Fruit fly (Drosophila melanogaster): ENCODE measurements around the gene CG31626.

The CG31626 gene

DNA sequence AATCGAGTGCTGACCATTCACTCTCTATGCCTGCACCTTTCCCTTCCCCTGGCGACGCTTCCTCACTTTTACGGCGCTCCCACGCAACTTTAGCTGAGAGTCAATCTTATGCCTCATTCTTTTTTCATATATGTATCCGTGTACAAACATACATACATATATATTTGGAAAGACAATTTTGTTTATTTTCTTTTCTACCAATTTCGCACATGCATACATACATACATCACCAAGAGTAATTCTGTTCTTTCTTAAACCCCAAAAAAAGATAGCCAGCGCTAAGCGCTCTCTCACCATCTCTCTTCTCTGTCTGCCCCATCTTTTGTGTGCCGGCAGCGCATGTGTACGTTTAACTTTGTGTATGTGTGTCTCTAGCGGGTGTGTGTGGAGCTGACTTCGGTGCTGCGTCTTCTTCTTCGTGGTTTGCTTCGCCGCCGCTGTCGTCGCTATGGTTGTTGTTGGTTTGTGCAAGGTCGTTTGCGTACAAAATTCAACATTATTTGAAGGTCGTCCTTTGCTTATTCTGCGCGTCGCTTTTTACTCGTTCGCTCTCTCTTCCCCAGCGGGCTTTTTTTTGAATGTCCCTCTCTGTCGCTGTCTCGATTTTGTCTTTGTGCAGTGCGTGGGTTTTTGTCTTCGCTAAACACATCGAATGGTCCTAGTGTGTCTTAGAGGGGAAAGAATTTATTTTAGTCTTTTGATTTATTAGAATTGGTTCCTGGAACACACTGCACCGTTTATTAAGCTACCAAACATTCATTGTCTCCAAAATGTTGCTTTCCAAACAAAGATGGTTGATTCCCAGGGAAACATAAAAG lies 14.2 kb upstream of the CG31626 start (continued):
- TF ChIP-seq CG17186 (GFP tag; optimal IDR thresholded peaks at IDR 0.05), result no peak
- TF ChIP-seq Camta (GFP tag; optimal IDR thresholded peaks at IDR 0.05), result no peak
- no peak; the same call in 2 of the 3 replicates for TF ChIP-seq Aef1 (GFP tag; IDR thresholded peaks at IDR 0.05)
- TF ChIP-seq Sin3A (optimal IDR thresholded peaks at IDR 0.05), result no peak
- TF ChIP-seq tx (GFP tag; optimal IDR thresholded peaks at IDR 0.05), result no peak
- no peak for TF ChIP-seq Ets97D (GFP tag; optimal IDR thresholded peaks at IDR 0.05)
- TF ChIP-seq HmgD (GFP tag; optimal IDR thresholded peaks at IDR 0.05), result peak; percentile 31
- TF ChIP-seq mirr (GFP tag; optimal IDR thresholded peaks at IDR 0.05), result peak; percentile 66
- no peak for TF ChIP-seq bcd (GFP tag; optimal IDR thresholded peaks at IDR 0.05)
- no peak for TF ChIP-seq ATbp (GFP tag; optimal IDR thresholded peaks at IDR 0.05)
- TF ChIP-seq Opbp (GFP tag; IDR thresholded peaks at IDR 0.05; ENCODE audit: partially characterized antibody), result no peak
- TF ChIP-seq CG32772 (GFP tag; IDR thresholded peaks at IDR 0.05), result no peak
- TF ChIP-seq Deaf1 (tag; optimal IDR thresholded peaks at IDR 0.05), result peak; percentile 92
- no peak for TF ChIP-seq ham (GFP tag; IDR thresholded peaks at IDR 0.05)
- no peak for TF ChIP-seq ash1 (GFP tag; optimal IDR thresholded peaks at IDR 0.05)
- no peak for TF ChIP-seq Sox100B (GFP tag; optimal IDR thresholded peaks at IDR 0.05)
- TF ChIP-seq dm (GFP tag; optimal IDR thresholded peaks at IDR 0.05), result peak; percentile 22
- TF ChIP-seq shn (GFP tag; optimal IDR thresholded peaks at IDR 0.05), result no peak
- no peak; the same call in 1 of the 2 replicates for TF ChIP-seq CG32532 (GFP tag; IDR thresholded peaks at IDR 0.05)
- TF ChIP-seq crp (GFP tag; optimal IDR thresholded peaks at IDR 0.05), result no peak
- no peak for TF ChIP-seq Mad (GFP tag; optimal IDR thresholded peaks at IDR 0.05)
- TF ChIP-seq CG17361 (GFP tag; IDR thresholded peaks at IDR 0.05), result 0 out of 3 replicates have a peak, but pooled peaks have one; percentile 22
- peak; percentile 100 for TF ChIP-seq ftz-f1 (GFP tag; optimal IDR thresholded peaks at IDR 0.05)
- TF ChIP-seq D19B (GFP tag; optimal IDR thresholded peaks at IDR 0.05), result no peak
- TF ChIP-seq Rfx (GFP tag; IDR thresholded peaks at IDR 0.05), result no peak; the same call in 1 of the 2 replicates
- no peak for TF ChIP-seq esg (GFP tag; conservative IDR thresholded peaks at IDR 0.05)
- no peak for TF ChIP-seq btn (GFP tag; optimal IDR thresholded peaks at IDR 0.05)
- TF ChIP-seq gt (GFP tag; IDR thresholded peaks at IDR 0.05), result no peak
- no peak for TF ChIP-seq CG14710 (tag; optimal IDR thresholded peaks at IDR 0.05)
- TF ChIP-seq Hr3 (GFP tag; optimal IDR thresholded peaks at IDR 0.05), result no peak
- TF ChIP-seq oc (tag; optimal IDR thresholded peaks at IDR 0.05), result no peak
- TF ChIP-seq CG43689 (GFP tag; IDR thresholded peaks at IDR 0.05), result no peak
- TF ChIP-seq CG42726 (GFP tag; IDR thresholded peaks at IDR 0.05; ENCODE audit: partially characterized antibody), result no peak
- TF ChIP-seq CG11695 (GFP tag; IDR thresholded peaks at IDR 0.05), result no peak; the same call in 2 of the 3 replicates
- TF ChIP-seq Sox102F (GFP tag; optimal IDR thresholded peaks at IDR 0.05), result no peak
- no peak for TF ChIP-seq Sry-β (GFP tag; optimal IDR thresholded peaks at IDR 0.05)
- TF ChIP-seq CG8765 (GFP tag; IDR thresholded peaks at IDR 0.05), result no peak
- TF ChIP-seq CG8924 (tag; optimal IDR thresholded peaks at IDR 0.05), result peak; percentile 22
- no peak for TF ChIP-seq NfI (GFP tag; optimal IDR thresholded peaks at IDR 0.05)
- TF ChIP-seq CG9215 (GFP tag; IDR thresholded peaks at IDR 0.05), result no peak
- no peak for TF ChIP-seq schlank (tag; optimal IDR thresholded peaks at IDR 0.05)
- TF ChIP-seq sim (GFP tag; IDR thresholded peaks at IDR 0.05), result no peak
- TF ChIP-seq cad (GFP tag; optimal IDR thresholded peaks at IDR 0.05), result no peak
- no peak for TF ChIP-seq ato (GFP tag; IDR thresholded peaks at IDR 0.05; ENCODE audit: partially characterized antibody)
- TF ChIP-seq CG11247 (GFP tag; IDR thresholded peaks at IDR 0.05), result no peak
- peak; percentile 96 for TF ChIP-seq cg (GFP tag; optimal IDR thresholded peaks at IDR 0.05)
- no peak for TF ChIP-seq CG17328 (GFP tag; IDR thresholded peaks at IDR 0.05)
- TF ChIP-seq zen2 (GFP tag; IDR thresholded peaks at IDR 0.05; ENCODE audit: partially characterized antibody), result no peak
- no peak for TF ChIP-seq CG12299 (tag; optimal IDR thresholded peaks at IDR 0.05)
- no peak for TF ChIP-seq BEAF-32 (GFP tag; optimal IDR thresholded peaks at IDR 0.05)

Measured in whole organism, embryonic.